Worm (Caenorhabditis elegans): ENCODE data around the gene agt-1.

ce11 chrIV:13348592-13348991 lies 20.6 kb downstream of the agt-1 start, which contains the start of gene W02A2.12:
- TF ChIP-seq ref-1 (GFP tag; conservative IDR thresholded peaks at IDR 0.05) (no peak), tab-1 (GFP tag; IDR thresholded peaks at IDR 0.05) (no peak), flt-1 (GFP tag; IDR thresholded peaks at IDR 0.05) (no peak), ztf-23 (GFP tag; IDR thresholded peaks at IDR 0.05) (no peak), ztf-29 (GFP tag; IDR thresholded peaks at IDR 0.05) (no peak), med-1 (GFP tag; optimal IDR thresholded peaks at IDR 0.05; ENCODE audit: insufficient read depth) (no peak), klf-2 (GFP tag; conservative IDR thresholded peaks at IDR 0.05) (no peak), T22C8.4 (GFP tag; IDR thresholded peaks at IDR 0.05) (no peak)

Data from whole organism, midembryonic.